Worm (Caenorhabditis elegans): ENCODE results near the gene alp-1.
A peak's percentile ranks its signal among the peaks of the same experiment; 100 is the strongest.

alp-1 gene

DNA sequence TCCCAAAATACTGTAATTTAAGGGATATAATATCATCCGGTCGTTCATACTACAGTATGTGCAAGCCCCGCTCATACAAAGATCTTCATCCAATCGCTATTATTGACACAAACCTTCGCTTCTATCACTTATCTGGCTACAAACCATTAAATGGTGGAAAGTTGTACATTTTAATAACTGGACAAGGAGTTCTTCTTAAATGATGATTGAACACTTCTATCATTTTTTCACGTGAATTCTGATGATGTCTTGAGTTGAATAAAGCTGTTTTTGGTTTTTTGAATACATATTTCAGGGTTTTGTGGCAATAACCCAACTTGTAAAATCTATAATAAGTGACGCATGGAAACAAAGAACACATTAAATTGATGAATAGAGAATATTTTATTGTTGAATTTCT is 29.7 kb upstream of the alp-1 start:
- peak; percentile 13 for TF ChIP-seq lin-13 (GFP tag; optimal IDR thresholded peaks at IDR 0.05)
- TF ChIP-seq nhr-25 (tag; optimal IDR thresholded peaks at IDR 0.05), result peak; percentile 41
- TF ChIP-seq nhr-21 (tag; optimal IDR thresholded peaks at IDR 0.05), result peak; percentile 25
- peak; percentile 24 for TF ChIP-seq crh-2 (tag; optimal IDR thresholded peaks at IDR 0.05)
- no peak for TF ChIP-seq Y55F3AM.14 (GFP tag; optimal IDR thresholded peaks at IDR 0.05)
- TF ChIP-seq fos-1 (tag; optimal IDR thresholded peaks at IDR 0.05), result peak; percentile 8
- no peak for TF ChIP-seq lin-11 (tag; optimal IDR thresholded peaks at IDR 0.05)
- peak; percentile 41 for TF ChIP-seq sma-3 (GFP tag; optimal IDR thresholded peaks at IDR 0.05)

DNA sequence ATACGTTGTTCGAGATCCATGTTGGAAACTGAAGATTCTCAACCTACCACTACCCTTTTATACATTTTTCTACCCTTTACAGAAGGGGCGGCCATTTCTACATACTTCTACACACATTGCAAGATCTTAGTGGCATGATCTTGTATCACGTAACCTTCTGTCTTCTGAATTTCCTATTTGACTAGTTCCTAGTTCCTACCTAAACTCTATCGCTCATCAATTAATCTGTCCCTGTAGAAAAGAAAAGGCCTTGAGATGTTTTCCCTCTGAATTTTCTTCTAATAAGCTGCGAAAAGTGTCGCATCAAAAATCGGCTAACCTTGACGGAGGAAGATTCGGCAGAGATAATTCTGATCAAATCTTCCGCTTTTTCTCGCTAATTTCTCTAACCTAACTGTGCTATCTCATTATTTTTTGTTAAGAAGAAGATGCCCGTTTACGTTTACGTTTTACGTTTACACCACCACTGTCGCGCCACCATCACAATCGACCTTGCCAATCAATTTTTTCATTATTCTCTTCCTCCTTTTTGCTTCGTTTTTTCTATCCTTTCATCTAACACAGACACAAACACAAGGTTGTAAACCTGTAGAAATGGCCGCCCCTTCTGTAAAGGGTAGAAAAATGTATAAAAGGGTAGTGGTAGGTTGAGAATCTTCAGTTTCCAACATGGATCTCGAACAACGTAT is 28.0 kb upstream of the alp-1 start, which contains the start of the genes col-117 and col-3:
Gene col-117, minus strand, starts transcription at position 51 of the 689 bp plus-strand sequence.
Gene col-3, plus strand, starts transcription at position 639 of the 689 bp plus-strand sequence.
- no peak for TF ChIP-seq lin-13 (GFP tag; optimal IDR thresholded peaks at IDR 0.05)
- no peak for TF ChIP-seq mab-5 (tag; optimal IDR thresholded peaks at IDR 0.05)
- TF ChIP-seq nhr-6 (tag; optimal IDR thresholded peaks at IDR 0.05), result no peak
- no peak for TF ChIP-seq ztf-1 (GFP tag; conservative IDR thresholded peaks at IDR 0.05)
- peak; percentile 4 for TF ChIP-seq fos-1 (tag; optimal IDR thresholded peaks at IDR 0.05)
- no peak for TF ChIP-seq snpc-4 (tag; optimal IDR thresholded peaks at IDR 0.05)
- no peak for TF ChIP-seq lin-11 (tag; optimal IDR thresholded peaks at IDR 0.05)
- no peak for TF ChIP-seq nhr-237 (tag; optimal IDR thresholded peaks at IDR 0.05)
- TF ChIP-seq ceh-82 (tag; optimal IDR thresholded peaks at IDR 0.05), result no peak
- no peak for TF ChIP-seq nhr-77 (tag; optimal IDR thresholded peaks at IDR 0.05)
- no peak for TF ChIP-seq Y55F3AM.14 (GFP tag; optimal IDR thresholded peaks at IDR 0.05)
- TF ChIP-seq peb-1 (tag; optimal IDR thresholded peaks at IDR 0.05), result no peak
- TF ChIP-seq alr-1 (tag; optimal IDR thresholded peaks at IDR 0.05), result no peak
- peak; percentile 13 for TF ChIP-seq gmeb-1 (tag; optimal IDR thresholded peaks at IDR 0.05)
- TF ChIP-seq zag-1 (tag; optimal IDR thresholded peaks at IDR 0.05), result no peak
- TF ChIP-seq lsy-2 (tag; optimal IDR thresholded peaks at IDR 0.05), result peak in 1 of 2 experiments; percentile 3
- TF ChIP-seq egl-27 (tag; optimal IDR thresholded peaks at IDR 0.05), result peak; percentile 56
- TF ChIP-seq dmd-4 (tag; optimal IDR thresholded peaks at IDR 0.05), result no peak
- TF ChIP-seq nhr-10 (tag; optimal IDR thresholded peaks at IDR 0.05), result no peak
- peak; percentile 13 for TF ChIP-seq crh-2 (tag; optimal IDR thresholded peaks at IDR 0.05)
- TF ChIP-seq C34F6.9 (tag; optimal IDR thresholded peaks at IDR 0.05), result peak; percentile 12
- TF ChIP-seq mbf-1 (tag; optimal IDR thresholded peaks at IDR 0.05), result no peak
- no peak for TF ChIP-seq R02D3.7 (tag; optimal IDR thresholded peaks at IDR 0.05)
- TF ChIP-seq ZK546.5 (tag; optimal IDR thresholded peaks at IDR 0.05), result no peak
- TF ChIP-seq blmp-1 (tag; optimal IDR thresholded peaks at IDR 0.05; ENCODE audit: insufficient read depth), result peak; percentile 11
- no peak for TF ChIP-seq mdl-1 (tag; optimal IDR thresholded peaks at IDR 0.05)
- no peak for TF ChIP-seq skn-1 (tag; optimal IDR thresholded peaks at IDR 0.05)
- TF ChIP-seq nhr-11 (tag; optimal IDR thresholded peaks at IDR 0.05), result no peak
- TF ChIP-seq nhr-21 (tag; optimal IDR thresholded peaks at IDR 0.05), result no peak
- peak; percentile 49 for TF ChIP-seq sma-9 (GFP tag; optimal IDR thresholded peaks at IDR 0.05)
- no peak for TF ChIP-seq sma-9 (tag; optimal IDR thresholded peaks at IDR 0.05)
- no peak for TF ChIP-seq unc-55 (GFP tag; optimal IDR thresholded peaks at IDR 0.05)
- TF ChIP-seq unc-62 (GFP tag; optimal IDR thresholded peaks at IDR 0.05), result no peak
- TF ChIP-seq nhr-23 (tag; optimal IDR thresholded peaks at IDR 0.05), result no peak
- TF ChIP-seq sem-4 (tag; optimal IDR thresholded peaks at IDR 0.05), result peak; percentile 39
- TF ChIP-seq lin-39 (tag; optimal IDR thresholded peaks at IDR 0.05), result no peak
- no peak for TF ChIP-seq unc-39 (tag; optimal IDR thresholded peaks at IDR 0.05)
- no peak for TF ChIP-seq elt-1 (tag; optimal IDR thresholded peaks at IDR 0.05)
- peak; percentile 2 for TF ChIP-seq nhr-129 (tag; optimal IDR thresholded peaks at IDR 0.05)
- TF ChIP-seq nhr-12 (tag; optimal IDR thresholded peaks at IDR 0.05), result no peak
- TF ChIP-seq ceh-16 (tag; optimal IDR thresholded peaks at IDR 0.05), result peak; percentile 11
- TF ChIP-seq aly-2 (tag; optimal IDR thresholded peaks at IDR 0.05), result no peak
- TF ChIP-seq elt-3 (tag; optimal IDR thresholded peaks at IDR 0.05), result no peak
- peak; percentile 78 for TF ChIP-seq nhr-25 (tag; optimal IDR thresholded peaks at IDR 0.05)
- no peak for TF ChIP-seq F13H6.1 (tag; optimal IDR thresholded peaks at IDR 0.05)
- TF ChIP-seq ama-1 (optimal IDR thresholded peaks at IDR 0.05), result no peak
- no peak for TF ChIP-seq ztf-4 (tag; optimal IDR thresholded peaks at IDR 0.05)
- TF ChIP-seq sma-3 (GFP tag; optimal IDR thresholded peaks at IDR 0.05), result peak; percentile 54
- no peak for TF ChIP-seq ztf-11 (tag; optimal IDR thresholded peaks at IDR 0.05)

All from whole organism, L2 larva.